Fruit fly (Drosophila melanogaster) whole organism, embryonic: ENCODE data around the gene Ctr1B.
A peak's percentile ranks its signal among the peaks of the same experiment; 100 is the strongest.

Source experiments
- ATbp ChIP-seq: fragments of 200-800 bp; sonication (Bioruptor generic); optimal IDR thresholded peaks from 2 replicates; lab custom pipeline; 2017; ENCODE audit warnings: missing biosample characterization, mild to moderate bottlenecking, missing genetic modification characterization, missing genetic modification reagents
- B-H2 ChIP-seq: fragments of 200-800 bp; sonication (Bioruptor generic); optimal IDR thresholded peaks from 2 replicates; lab custom pipeline; 2018; ENCODE audit warnings: missing biosample characterization, mild to moderate bottlenecking, missing genetic modification characterization
- CG10565 ChIP-seq: fragments of 200-800 bp; sonication (Bioruptor generic); optimal IDR thresholded peaks from 3 replicates; lab custom pipeline; 2016; ENCODE audit warnings: missing biosample characterization, mild to moderate bottlenecking, missing genetic modification characterization
- CG10654 ChIP-seq: fragments of 200-800 bp; sonication (Bioruptor generic); optimal IDR thresholded peaks from 2 replicates; lab custom pipeline; 2016; ENCODE audit warnings: missing biosample characterization, missing genetic modification characterization
- CG10979 ChIP-seq: fragments of 200-800 bp; sonication (Bioruptor generic); optimal IDR thresholded peaks from 2 replicates; lab custom pipeline; 2018; ENCODE audit warnings: missing biosample characterization, mild to moderate bottlenecking, missing genetic modification characterization, moderate library complexity
- CG12071 ChIP-seq: fragments of 200-800 bp; sonication (Bioruptor generic); optimal IDR thresholded peaks from 3 replicates; lab custom pipeline; 2018; ENCODE audit warnings: missing biosample characterization, mild to moderate bottlenecking, missing genetic modification characterization
- CG15269 ChIP-seq: fragments of 200-800 bp; sonication (Bioruptor generic); optimal IDR thresholded peaks from 2 replicates; lab custom pipeline; 2018; ENCODE audit warnings: missing biosample characterization, mild to moderate bottlenecking, missing genetic modification characterization, moderate library complexity
- CG17361 ChIP-seq: fragments of 200-800 bp; sonication (Bioruptor generic); IDR thresholded peaks from 3 replicates; pipeline ENCODE4 v1.3.6; 2022; ENCODE audit warnings: missing biosample characterization, missing genetic modification characterization
- CG17568 ChIP-seq: fragments of 200-800 bp; sonication (Bioruptor generic); optimal IDR thresholded peaks from 2 replicates; lab custom pipeline; 2018; ENCODE audit warnings: missing biosample characterization, mild to moderate bottlenecking, missing genetic modification characterization, moderate library complexity
- CG2199 ChIP-seq: fragments of 200-800 bp; sonication (Bioruptor generic); IDR thresholded peaks from 3 replicates; pipeline ENCODE4 v1.3.6; 2022; ENCODE audit warnings: missing biosample characterization, missing genetic modification characterization
- CG2712 ChIP-seq: fragments of 200-800 bp; optimal IDR thresholded peaks from 3 replicates; lab custom pipeline; 2019; ENCODE audit warnings: missing biosample characterization, mild to moderate bottlenecking, missing genetic modification characterization, moderate library complexity
- CG32767 ChIP-seq: fragments of 200-800 bp; sonication (Bioruptor generic); IDR thresholded peaks from 2 replicates; pipeline ENCODE4 v1.3.6; 2022; ENCODE audit warnings: missing biosample characterization, missing genetic modification characterization
- CG4360 ChIP-seq: fragments of 200-800 bp; sonication (Bioruptor generic); IDR thresholded peaks from 2 replicates; pipeline ENCODE4 v1.3.6; 2022; ENCODE audit warnings: missing biosample characterization, missing genetic modification characterization
- CG43689 ChIP-seq: fragments of 200-800 bp; sonication (Bioruptor generic); IDR thresholded peaks from 2 replicates; pipeline ENCODE4 v1.3.6; 2022; ENCODE audit warnings: missing biosample characterization, missing genetic modification characterization
- CG6254 ChIP-seq: fragments of 200-800 bp; sonication (Bioruptor generic); optimal IDR thresholded peaks from 3 replicates; lab custom pipeline; 2017; ENCODE audit warnings: mild to moderate bottlenecking, missing biosample characterization, missing genetic modification reagents, missing genetic modification characterization
- CG6689 ChIP-seq: fragments of 200-800 bp; sonication (Bioruptor generic); IDR thresholded peaks from 2 replicates; pipeline ENCODE4 v1.3.6; 2022; ENCODE audit warnings: missing biosample characterization, missing genetic modification characterization
- CG6813 ChIP-seq: fragments of 200-800 bp; sonication (Bioruptor generic); optimal IDR thresholded peaks from 2 replicates; lab custom pipeline; 2017; ENCODE audit warnings: missing biosample characterization, missing genetic modification characterization, mild to moderate bottlenecking, moderate library complexity, missing genetic modification reagents
- CHES-1-like ChIP-seq: fragments of 200-800 bp; sonication (Bioruptor generic); optimal IDR thresholded peaks from 2 replicates; lab custom pipeline; 2016; ENCODE audit warnings: missing biosample characterization, missing genetic modification characterization
- CoRest ChIP-seq: fragments of 200-800 bp; sonication (Bioruptor generic); optimal IDR thresholded peaks from 3 replicates; lab custom pipeline; 2018; ENCODE audit warnings: missing biosample characterization, mild to moderate bottlenecking, missing genetic modification characterization, moderate library complexity
- Dp ChIP-seq: fragments of 200-800 bp; sonication (Bioruptor generic); optimal IDR thresholded peaks from 2 replicates; lab custom pipeline; 2018; ENCODE audit warnings: missing biosample characterization, mild to moderate bottlenecking, missing genetic modification characterization, moderate library complexity
- Drgx ChIP-seq: fragments of 200-800 bp; sonication (Bioruptor generic); IDR thresholded peaks from 2 replicates; pipeline ENCODE4 v1.3.6; 2022; ENCODE audit warnings: missing biosample characterization, missing genetic modification characterization
- HLH54F ChIP-seq: fragments of 200-800 bp; sonication (Bioruptor generic); optimal IDR thresholded peaks from 3 replicates; lab custom pipeline; 2016; ENCODE audit warnings: missing biosample characterization, missing genetic modification characterization
- Hr51 ChIP-seq, 2 experiments: fragments of 200-800 bp; sonication (Bioruptor generic); optimal IDR thresholded peaks; 2 replicates in 1 of 2; 3 replicates in 1 of 2; lab custom pipeline; 2016 to 2018; ENCODE audit warnings: missing biosample characterization in 2 of 2, missing genetic modification characterization in 2 of 2, mild to moderate bottlenecking in 1 of 2, moderate library complexity in 1 of 2
- Kr ChIP-seq: fragments of 200-800 bp; sonication (Bioruptor generic); optimal IDR thresholded peaks from 2 replicates; lab custom pipeline; 2017; ENCODE audit warnings: missing biosample characterization, mild to moderate bottlenecking, missing genetic modification characterization
- Med ChIP-seq: fragments of 200-800 bp; sonication (Bioruptor generic); peaks from one replicate; lab custom pipeline; 2016; ENCODE audit warnings: missing biosample characterization, missing genetic modification characterization, mild to moderate bottlenecking, inconsistent platforms, moderate library complexity
- Mes4 ChIP-seq: fragments of 200-800 bp; sonication (Bioruptor generic); optimal IDR thresholded peaks from 2 replicates; lab custom pipeline; 2016; ENCODE audit warnings: missing biosample characterization, missing genetic modification characterization
- Nf-YB ChIP-seq: fragments of 200-800 bp; sonication (Bioruptor generic); optimal IDR thresholded peaks from 3 replicates; lab custom pipeline; 2019; ENCODE audit warnings: missing biosample characterization, mild to moderate bottlenecking, missing genetic modification characterization, moderate library complexity
- NfI ChIP-seq: fragments of 200-800 bp; sonication (Bioruptor generic); optimal IDR thresholded peaks from 3 replicates; lab custom pipeline; 2018; ENCODE audit warnings: missing biosample characterization, mild to moderate bottlenecking, missing genetic modification characterization, moderate library complexity
- Oaz ChIP-seq: fragments of 200-800 bp; sonication (Bioruptor generic); IDR thresholded peaks from 2 replicates; pipeline ENCODE4 v1.3.6; 2022; ENCODE audit warnings: missing biosample characterization, missing genetic modification characterization
- Vsx1 ChIP-seq: fragments of 200-800 bp; sonication (Bioruptor generic); optimal IDR thresholded peaks from 2 replicates; lab custom pipeline; 2017; ENCODE audit warnings: missing biosample characterization, mild to moderate bottlenecking, missing genetic modification characterization, missing genetic modification reagents
- ap ChIP-seq: fragments of 200-800 bp; sonication (Bioruptor generic); IDR thresholded peaks from 2 replicates; pipeline ENCODE4 v1.3.6; 2022; ENCODE audit warnings: missing biosample characterization, missing genetic modification characterization
- ara ChIP-seq: fragments of 200-800 bp; sonication (Bioruptor generic); IDR thresholded peaks from 2 replicates; pipeline ENCODE4 v1.3.6; 2022; ENCODE audit warnings: missing biosample characterization, missing genetic modification characterization
- bab2 ChIP-seq: fragments of 200-800 bp; sonication (Bioruptor generic); optimal IDR thresholded peaks from 2 replicates; lab custom pipeline; 2016; ENCODE audit warnings: missing biosample characterization, missing genetic modification characterization
- bsh ChIP-seq, 2 experiments: fragments of 200-800 bp; sonication (Bioruptor generic); optimal IDR thresholded peaks; 2 replicates each; lab custom pipeline; 2017 to 2018; ENCODE audit warnings: mild to moderate bottlenecking in 2 of 2, missing biosample characterization in 2 of 2, missing genetic modification characterization in 2 of 2, moderate library complexity in 1 of 2
- ci ChIP-seq: fragments of 200-800 bp; sonication (Bioruptor generic); IDR thresholded peaks from 3 replicates; pipeline ENCODE4 v1.3.6; 2022; ENCODE audit warnings: missing biosample characterization, missing genetic modification characterization
- danr ChIP-seq: fragments of 200-800 bp; sonication (Bioruptor generic); IDR thresholded peaks from 2 replicates; pipeline ENCODE4 v1.3.6; 2022; ENCODE audit warnings: missing biosample characterization, missing genetic modification characterization
- dmrt11E ChIP-seq: fragments of 200-800 bp; sonication (Bioruptor generic); optimal IDR thresholded peaks from 3 replicates; lab custom pipeline; 2018; ENCODE audit warnings: missing biosample characterization, mild to moderate bottlenecking, missing genetic modification characterization, moderate library complexity
- dysf ChIP-seq: fragments of 200-800 bp; sonication (Bioruptor generic); IDR thresholded peaks from 3 replicates; pipeline ENCODE4 v1.3.6; 2022; ENCODE audit warnings: missing biosample characterization, missing genetic modification characterization
- exex ChIP-seq: fragments of 200-800 bp; sonication (Bioruptor generic); optimal IDR thresholded peaks from 4 replicates; lab custom pipeline; 2018; ENCODE audit warnings: missing biosample characterization, mild to moderate bottlenecking, missing genetic modification characterization, moderate library complexity
- h ChIP-seq: fragments of >200 bp; optimal IDR thresholded peaks from 2 replicates; lab custom pipeline; 2017
- kay ChIP-seq: fragments of 200-800 bp; sonication (Bioruptor generic); optimal IDR thresholded peaks from 2 replicates; lab custom pipeline; 2016; ENCODE audit warnings: missing biosample characterization, missing genetic modification characterization
- lmd ChIP-seq: fragments of 200-800 bp; sonication (Bioruptor generic); IDR thresholded peaks from 2 replicates; pipeline ENCODE4 v1.3.6; 2022; ENCODE audit warnings: missing biosample characterization, missing genetic modification characterization
- run ChIP-seq: fragments of 200-800 bp; sonication (Bioruptor generic); optimal IDR thresholded peaks from 3 replicates; lab custom pipeline; 2018; ENCODE audit warnings: missing biosample characterization, mild to moderate bottlenecking, missing genetic modification characterization
- sob ChIP-seq: fragments of 200-800 bp; sonication (Bioruptor generic); IDR thresholded peaks from 2 replicates; pipeline ENCODE4 v1.3.6; 2022; ENCODE audit warnings: missing biosample characterization, missing genetic modification characterization
- stwl ChIP-seq: fragments of 200-800 bp; sonication (Bioruptor generic); optimal IDR thresholded peaks from 3 replicates; lab custom pipeline; 2018; ENCODE audit warnings: missing biosample characterization, mild to moderate bottlenecking, missing genetic modification characterization, moderate library complexity
- trem ChIP-seq: fragments of 200-800 bp; optimal IDR thresholded peaks from 3 replicates; lab custom pipeline; 2019; ENCODE audit warnings: missing biosample characterization, mild to moderate bottlenecking, missing genetic modification characterization, moderate library complexity
- ttk ChIP-seq: fragments of 200-800 bp; sonication (Bioruptor generic); IDR thresholded peaks from 2 replicates; pipeline ENCODE4 v2.1.2; 2022; ENCODE audit warnings: missing biosample characterization, missing genetic modification characterization
- tx ChIP-seq: fragments of 200-800 bp; sonication (Bioruptor generic); optimal IDR thresholded peaks from 2 replicates; lab custom pipeline; 2016; ENCODE audit warnings: missing biosample characterization, missing genetic modification characterization
- unc-4 ChIP-seq: fragments of 200-800 bp; sonication (Bioruptor generic); IDR thresholded peaks from 2 replicates; pipeline ENCODE4 v1.3.6; 2022; ENCODE audit warnings: missing biosample characterization, missing genetic modification characterization; ENCODE audit not compliant: partially characterized antibody
- unpg ChIP-seq: fragments of 200-800 bp; sonication (Bioruptor generic); optimal IDR thresholded peaks from 3 replicates; lab custom pipeline; 2018; ENCODE audit warnings: missing biosample characterization, mild to moderate bottlenecking, missing genetic modification characterization, moderate library complexity
- vvl ChIP-seq: fragments of 200-800 bp; sonication (Bioruptor generic); IDR thresholded peaks from 2 replicates; pipeline ENCODE4 v1.3.6; 2022; ENCODE audit warnings: missing biosample characterization, missing genetic modification characterization

The Ctr1B gene

DNA sequence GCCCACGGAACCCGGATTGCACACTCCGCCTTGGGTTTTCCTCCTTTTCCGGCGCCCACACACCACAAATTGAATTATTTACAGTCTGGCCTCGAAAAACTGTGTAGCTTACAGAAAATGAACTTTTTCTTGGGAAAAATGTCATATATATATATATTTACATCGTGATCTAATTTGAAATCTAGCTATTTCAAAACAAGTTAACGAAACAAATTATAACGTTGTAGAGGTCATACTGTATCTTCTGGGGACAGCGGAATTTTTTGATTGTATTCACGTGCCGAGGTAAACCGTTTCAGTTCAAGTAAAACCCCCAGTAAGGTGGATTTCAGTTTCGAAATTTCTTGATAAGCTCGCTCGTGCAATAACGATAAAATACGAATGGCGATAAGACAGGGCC lies 37.0 kb downstream of the Ctr1B start (continued):
- TF ChIP-seq trem (tag; lab: Kevin White, UChicago) (no peak), CG17568 (GFP tag; lab: Kevin White, UChicago) (peak; percentile 48), Med (peak; percentile 83), CG4360 (0 out of 2 replicates have a peak, but pooled peaks have one; percentile 10), danr (GFP tag; lab: Robert Waterston, UW) (0 out of 2 replicates have a peak, but pooled peaks have one; percentile 41), CG12071 (GFP tag; lab: Kevin White, UChicago) (peak; percentile 38), CG2712 (tag; lab: Kevin White, UChicago) (peak; percentile 42), CG43689 (peak; percentile 43), vvl (peak; percentile 87), Oaz (GFP tag; lab: Robert Waterston, UW) (0 out of 2 replicates have a peak, but pooled peaks have one; percentile 31), exex (tag; lab: Kevin White, UChicago) (no peak), sob (GFP tag; lab: Robert Waterston, UW) (peak; percentile 62), tx (GFP tag; lab: Kevin White, UChicago) (no peak), dmrt11E (tag; lab: Kevin White, UChicago) (no peak), bsh (GFP tag; optimal IDR thresholded peaks at IDR 0.05; lab: Kevin White, UChicago) (peak in 1 of 2 experiments; percentile 55), ATbp (peak; percentile 61), bab2 (GFP tag; lab: Kevin White, UChicago) (peak; percentile 16), ara (GFP tag; lab: Robert Waterston, UW) (peak; percentile 23; the same call in 1 of the 2 replicates), lmd (GFP tag; lab: Robert Waterston, UW) (peak; percentile 74), Kr (GFP tag; lab: Kevin White, UChicago) (no peak), Hr51 (GFP tag; optimal IDR thresholded peaks at IDR 0.05; lab: Kevin White, UChicago) (peak in 1 of 2 experiments; percentile 76), h (lab: Kevin White, UChicago) (no peak), B-H2 (GFP tag; lab: Kevin White, UChicago) (no peak), CG2199 (GFP tag; lab: Robert Waterston, UW) (no peak), CG6813 (GFP tag; lab: Kevin White, UChicago) (no peak), CHES-1-like (GFP tag; lab: Kevin White, UChicago) (no peak), stwl (tag; lab: Kevin White, UChicago) (no peak), dysf (GFP tag; lab: Robert Waterston, UW) (peak; percentile 76), ttk (peak; percentile 64), kay (GFP tag; lab: Kevin White, UChicago) (no peak), CG17361 (no peak), ci (GFP tag; lab: Robert Waterston, UW) (peak; percentile 81), HLH54F (GFP tag; lab: Kevin White, UChicago) (peak; percentile 2), CG15269 (peak; percentile 72), ap (GFP tag; lab: Robert Waterston, UW) (peak; percentile 40; the same call in 1 of the 2 replicates), run (tag; lab: Kevin White, UChicago) (peak; percentile 7), unpg (GFP tag; lab: Kevin White, UChicago) (peak; percentile 66), Vsx1 (GFP tag; lab: Kevin White, UChicago) (peak; percentile 10), Mes4 (GFP tag; lab: Kevin White, UChicago) (no peak), Nf-YB (GFP tag; lab: Kevin White, UChicago) (no peak), CG6689 (GFP tag; lab: Robert Waterston, UW) (peak; percentile 74), CG10565 (no peak), NfI (peak; percentile 61), CG10654 (peak; percentile 34), Drgx (peak; percentile 49), CG10979 (tag; lab: Kevin White, UChicago) (peak; percentile 7), Dp (GFP tag; lab: Kevin White, UChicago) (no peak), CoRest (peak; percentile 0), CG32767 (0 out of 2 replicates have a peak, but pooled peaks have one; percentile 28), CG6254 (peak; percentile 22), unc-4 (GFP tag; lab: Robert Waterston, UW) (no peak)
